Worm (Caenorhabditis elegans) whole organism, L1 larva: Measurements from ENCODE around the gene fkh-5.

Source experiments
- C04F5.9 ChIP-seq: sonication (generic microtip); optimal IDR thresholded peaks from 2 replicates; lab custom pipeline; 2016; ENCODE audit warnings: missing genetic modification characterization, missing compliant biosample characterization
- C16A3.4 ChIP-seq: fragments of 150-350 bp; optimal IDR thresholded peaks from 2 replicates; lab custom pipeline; 2014; ENCODE audit warnings: missing biosample characterization, missing genetic modification characterization
- aha-1 ChIP-seq: fragments of 150-350 bp; optimal IDR thresholded peaks from 2 replicates; lab custom pipeline; 2014; ENCODE audit warnings: missing biosample characterization, missing genetic modification characterization
- alr-1 ChIP-seq: fragments of 200-800 bp; sonication (Bioruptor generic); optimal IDR thresholded peaks from 2 replicates; lab custom pipeline; 2018; ENCODE audit warnings: borderline replicate concordance, mild to moderate bottlenecking, missing genetic modification characterization, missing compliant biosample characterization
- blmp-1 ChIP-seq: fragments of 150-350 bp; optimal IDR thresholded peaks from 2 replicates; lab custom pipeline; 2014; ENCODE audit warnings: missing biosample characterization, missing genetic modification characterization
- ceh-8 ChIP-seq: fragments of 200-800 bp; sonication (Bioruptor generic); optimal IDR thresholded peaks from 2 replicates; lab custom pipeline; 2018; ENCODE audit warnings: mild to moderate bottlenecking, missing genetic modification characterization, moderate library complexity, missing compliant biosample characterization
- ceh-88 ChIP-seq: fragments of 200-800 bp; sonication (Bioruptor generic); IDR thresholded peaks from 2 replicates; pipeline ENCODE4 v1.3.6; 2022; ENCODE audit warnings: missing genetic modification characterization, missing compliant biosample characterization
- ces-1 ChIP-seq: fragments of 150-350 bp; optimal IDR thresholded peaks from 2 replicates; lab custom pipeline; 2014; ENCODE audit warnings: missing biosample characterization, missing genetic modification reagents, missing genetic modification characterization
- dpl-1 ChIP-seq, 3 experiments: fragments of 150-350 bp in 2 of 3; sonication (generic microtip) in 1 of 3; optimal IDR thresholded peaks; 2 replicates each; lab custom pipeline; 2014 to 2017; ENCODE audit warnings: missing biosample characterization in 3 of 3, missing genetic modification characterization in 3 of 3, missing genetic modification reagents in 3 of 3
- efl-1 ChIP-seq, 4 experiments: fragments of 150-350 bp; optimal IDR thresholded peaks in 3 of 4; peaks in 1 of 4; 1 replicate in 1 of 4; 2 replicates in 3 of 4; lab custom pipeline; 2014; ENCODE audit warnings: missing biosample characterization in 2 of 4, missing genetic modification characterization in 2 of 4, missing genetic modification reagents in 2 of 4
- efl-3 ChIP-seq: fragments of 200-800 bp; sonication (Bioruptor generic); optimal IDR thresholded peaks from 2 replicates; lab custom pipeline; 2018; ENCODE audit warnings: mild to moderate bottlenecking, missing genetic modification characterization, missing compliant biosample characterization
- egl-27 ChIP-seq, 2 experiments: fragments of 150-350 bp in 1 of 2; sonication (generic microtip); optimal IDR thresholded peaks; 3 replicates each; lab custom pipeline; 2017 to 2018; ENCODE audit warnings: missing biosample characterization in 2 of 2, missing genetic modification characterization in 2 of 2, missing genetic modification reagents in 2 of 2
- elt-2 ChIP-seq: sonication (generic microtip); optimal IDR thresholded peaks from 2 replicates; lab custom pipeline; 2016; ENCODE audit warnings: missing genetic modification characterization, mild to moderate bottlenecking, inconsistent platforms, missing compliant biosample characterization, missing genetic modification reagents
- elt-3 ChIP-seq, 6 experiments: fragments of 150-350 bp in 1 of 6; sonication (generic microtip); optimal IDR thresholded peaks; 2 replicates each; lab custom pipeline; 2017 to 2018; ENCODE audit warnings: missing biosample characterization in 6 of 6, missing genetic modification characterization in 6 of 6, inconsistent platforms in 1 of 6
- fkh-4 ChIP-seq: sonication (generic microtip); optimal IDR thresholded peaks from 2 replicates; lab custom pipeline; 2016; ENCODE audit warnings: missing compliant biosample characterization, missing genetic modification characterization, borderline replicate concordance
- fkh-8 ChIP-seq: sonication (generic microtip); optimal IDR thresholded peaks from 2 replicates; lab custom pipeline; 2016; ENCODE audit warnings: mild to moderate bottlenecking, missing genetic modification characterization, missing compliant biosample characterization
- hlh-17 ChIP-seq: fragments of 200-800 bp; sonication (Bioruptor generic); optimal IDR thresholded peaks from 2 replicates; lab custom pipeline; 2018; ENCODE audit warnings: missing genetic modification characterization, mild to moderate bottlenecking, missing compliant biosample characterization, moderate library complexity, borderline replicate concordance
- irx-1 ChIP-seq: sonication (generic microtip); optimal IDR thresholded peaks from 2 replicates; lab custom pipeline; 2016; ENCODE audit warnings: missing genetic modification characterization, missing compliant biosample characterization
- lin-13 ChIP-seq: fragments of 150-350 bp; optimal IDR thresholded peaks from 2 replicates; lab custom pipeline; 2014; ENCODE audit warnings: missing biosample characterization, missing genetic modification reagents, missing genetic modification characterization
- lin-14 ChIP-seq: fragments of 200-800 bp; sonication (Bioruptor generic); optimal IDR thresholded peaks from 2 replicates; lab custom pipeline; 2018; ENCODE audit warnings: mild to moderate bottlenecking, missing genetic modification characterization, moderate library complexity, missing compliant biosample characterization
- lin-35 ChIP-seq, 2 experiments: fragments of 150-350 bp; optimal IDR thresholded peaks; 2 replicates each; lab custom pipeline; 2014; ENCODE audit warnings: missing biosample characterization in 2 of 2, missing genetic modification characterization in 2 of 2, missing genetic modification reagents in 2 of 2
- lin-39 ChIP-seq: fragments of 150-350 bp; optimal IDR thresholded peaks from 2 replicates; lab custom pipeline; 2014; ENCODE audit warnings: missing biosample characterization, missing genetic modification reagents, missing genetic modification characterization
- lsy-2 ChIP-seq, 2 experiments: fragments of 150-350 bp; optimal IDR thresholded peaks; 2 replicates each; lab custom pipeline; 2014; ENCODE audit warnings: missing biosample characterization in 2 of 2, missing genetic modification characterization in 2 of 2
- mab-9 ChIP-seq: fragments of 200-800 bp; sonication (Bioruptor generic); IDR thresholded peaks from 2 replicates; pipeline ENCODE4 v1.3.6; 2022; ENCODE audit warnings: missing genetic modification reagents, missing genetic modification characterization, missing compliant biosample characterization
- mep-1 ChIP-seq: fragments of 150-350 bp; optimal IDR thresholded peaks from 2 replicates; lab custom pipeline; 2014; ENCODE audit warnings: missing biosample characterization, missing genetic modification characterization
- nhr-11 ChIP-seq: fragments of 150-350 bp; optimal IDR thresholded peaks from 2 replicates; lab custom pipeline; 2014; ENCODE audit warnings: missing biosample characterization, missing genetic modification characterization
- nhr-19 ChIP-seq: fragments of 200-800 bp; sonication (Bioruptor generic); conservative IDR thresholded peaks from 2 replicates; pipeline ENCODE4 v1.3.6; 2022; ENCODE audit warnings: missing genetic modification characterization, missing compliant biosample characterization
- nhr-20 ChIP-seq: sonication (generic microtip); optimal IDR thresholded peaks from 2 replicates; lab custom pipeline; 2016; ENCODE audit warnings: mild to moderate bottlenecking, missing genetic modification characterization, missing compliant biosample characterization
- nhr-237 ChIP-seq: fragments of 150-350 bp; optimal IDR thresholded peaks from 2 replicates; lab custom pipeline; 2014; ENCODE audit warnings: missing biosample characterization, missing genetic modification characterization
- nhr-28 ChIP-seq: fragments of 150-350 bp; optimal IDR thresholded peaks from 2 replicates; lab custom pipeline; 2014; ENCODE audit warnings: missing biosample characterization, missing genetic modification characterization
- nhr-47 ChIP-seq: sonication (generic microtip); optimal IDR thresholded peaks from 2 replicates; lab custom pipeline; 2016; ENCODE audit warnings: mild to moderate bottlenecking, missing genetic modification characterization, moderate library complexity, missing compliant biosample characterization
- nhr-77 ChIP-seq: fragments of 150-350 bp; optimal IDR thresholded peaks from 2 replicates; lab custom pipeline; 2014; ENCODE audit warnings: missing biosample characterization, missing genetic modification characterization
- nhr-84 ChIP-seq: sonication (generic microtip); optimal IDR thresholded peaks from 2 replicates; lab custom pipeline; 2017; ENCODE audit warnings: missing biosample characterization, missing genetic modification characterization
- pag-3 ChIP-seq: sonication (generic microtip); optimal IDR thresholded peaks from 2 replicates; lab custom pipeline; 2017; ENCODE audit warnings: missing genetic modification characterization, mild to moderate bottlenecking, missing compliant biosample characterization, antibody characterized with exemption, borderline replicate concordance; ENCODE audit not compliant: insufficient read depth
- pax-3 ChIP-seq: fragments of 200-800 bp; sonication (Bioruptor generic); optimal IDR thresholded peaks from 2 replicates; lab custom pipeline; 2018; ENCODE audit warnings: mild to moderate bottlenecking, missing genetic modification characterization, moderate library complexity, missing compliant biosample characterization
- pqm-1 ChIP-seq: sonication (generic microtip); optimal IDR thresholded peaks from 3 replicates; lab custom pipeline; 2017; ENCODE audit warnings: missing biosample characterization, missing genetic modification characterization
- rnt-1 ChIP-seq: sonication (generic microtip); optimal IDR thresholded peaks from 2 replicates; lab custom pipeline; 2016; ENCODE audit warnings: mild to moderate bottlenecking, missing genetic modification characterization, moderate library complexity, missing compliant biosample characterization
- snpc-4 ChIP-seq: fragments of 150-350 bp; optimal IDR thresholded peaks from 2 replicates; lab custom pipeline; 2014; ENCODE audit warnings: missing biosample characterization, missing genetic modification characterization
- snu-23 ChIP-seq: sonication (generic microtip); optimal IDR thresholded peaks from 2 replicates; lab custom pipeline; 2016; ENCODE audit warnings: missing genetic modification characterization, missing compliant biosample characterization
- sox-4 ChIP-seq: sonication (generic microtip); optimal IDR thresholded peaks from 2 replicates; lab custom pipeline; 2016; ENCODE audit warnings: missing genetic modification characterization, missing compliant biosample characterization
- sptf-1 ChIP-seq: fragments of 150-350 bp; optimal IDR thresholded peaks from 2 replicates; lab custom pipeline; 2014; ENCODE audit warnings: missing biosample characterization, missing genetic modification characterization
- tbx-2 ChIP-seq: sonication (generic microtip); optimal IDR thresholded peaks from 2 replicates; lab custom pipeline; 2016; ENCODE audit warnings: missing genetic modification characterization, missing compliant biosample characterization
- unc-62 ChIP-seq: fragments of 150-350 bp; optimal IDR thresholded peaks from 2 replicates; lab custom pipeline; 2014; ENCODE audit warnings: missing biosample characterization, missing genetic modification reagents, missing genetic modification characterization
- unc-98 ChIP-seq: fragments of 200-800 bp; sonication (Bioruptor generic); IDR thresholded peaks from 2 replicates; pipeline ENCODE4 v1.3.6; 2022; ENCODE audit warnings: missing genetic modification characterization, missing compliant biosample characterization
- vab-15 ChIP-seq: sonication (generic microtip); optimal IDR thresholded peaks from 2 replicates; lab custom pipeline; 2017; ENCODE audit warnings: missing genotype, mild to moderate bottlenecking, missing genetic modification characterization, missing compliant biosample characterization
- xbp-1 ChIP-seq: sonication (generic microtip); optimal IDR thresholded peaks from 2 replicates; lab custom pipeline; 2016; ENCODE audit warnings: missing genetic modification characterization, missing compliant biosample characterization
- zag-1 ChIP-seq: fragments of 150-350 bp; optimal IDR thresholded peaks from 2 replicates; lab custom pipeline; 2014; ENCODE audit warnings: missing biosample characterization, missing genetic modification characterization
- ztf-11 ChIP-seq, 2 experiments: sonication (generic microtip); optimal IDR thresholded peaks; 2 replicates each; lab custom pipeline; 2016 to 2017; ENCODE audit warnings: missing genetic modification characterization in 2 of 2, missing biosample characterization in 1 of 2, missing compliant biosample characterization in 1 of 2
- ztf-4 ChIP-seq: fragments of 150-350 bp; optimal IDR thresholded peaks from 2 replicates; lab custom pipeline; 2014; ENCODE audit warnings: missing biosample characterization, missing genetic modification characterization

Gene fkh-5

DNA sequence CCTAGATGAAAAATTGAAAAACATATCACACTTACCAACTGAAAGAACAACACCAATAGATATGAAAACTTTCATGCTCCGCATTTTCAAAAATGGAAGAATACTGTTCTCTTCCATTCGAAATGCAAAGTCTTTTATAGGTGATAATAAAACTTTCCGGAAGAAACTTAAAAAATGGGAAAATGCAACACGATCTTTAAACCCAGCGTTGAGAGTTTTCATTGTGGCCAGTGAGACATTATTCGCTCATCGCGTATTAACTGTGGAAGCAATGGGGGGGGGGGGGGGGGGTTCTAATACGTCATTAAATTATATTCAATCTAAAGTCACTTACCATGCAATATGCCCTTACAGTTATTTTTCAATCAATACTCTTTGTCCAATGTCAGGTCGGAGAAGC is at the start of gene fkh-5, which contains the start of gene clec-157:
fkh-5 (plus strand) TSS at position 336 of the 400 bp plus-strand sequence.
clec-157 (minus strand) TSS at position 101 of the 400 bp plus-strand sequence.
- TF ChIP-seq aha-1 (tag; lab: Kevin White, UChicago) (no peak), snu-23 (GFP tag; lab: Kevin White, UChicago) (no peak), fkh-8 (tag; lab: Kevin White, UChicago) (no peak), elt-2 (tag; lab: Kevin White, UChicago) (no peak), sptf-1 (no peak), blmp-1 (tag; lab: Kevin White, UChicago) (no peak), elt-3 (tag; optimal IDR thresholded peaks at IDR 0.05; lab: Kevin White, UChicago) (no peak), mep-1 (no peak), nhr-84 (tag; lab: Kevin White, UChicago) (no peak), nhr-20 (tag; lab: Kevin White, UChicago) (no peak), C16A3.4 (no peak), ceh-88 (GFP tag; lab: Robert Waterston, UW) (no peak), lin-13 (no peak), irx-1 (tag; lab: Kevin White, UChicago) (no peak), lin-35 (GFP tag; optimal IDR thresholded peaks at IDR 0.05; lab: Kevin White, UChicago) (no peak), dpl-1 (GFP tag; optimal IDR thresholded peaks at IDR 0.05; lab: Kevin White, UChicago) (no peak), lsy-2 (tag; optimal IDR thresholded peaks at IDR 0.05; lab: Kevin White, UChicago) (no peak), hlh-17 (GFP tag; lab: Kevin White, UChicago) (no peak)

- TF ChIP-seq lin-39 (tag; lab: Kevin White, UChicago) (no peak), C16A3.4 (peak; percentile 62), fkh-4 (tag; lab: Kevin White, UChicago) (no peak), ztf-11 (tag; optimal IDR thresholded peaks at IDR 0.05; lab: Kevin White, UChicago) (no peak), pqm-1 (no peak), mab-9 (GFP tag; lab: Robert Waterston, UW) (no peak), nhr-47 (tag; lab: Kevin White, UChicago) (peak; percentile 54), nhr-237 (tag; lab: Kevin White, UChicago) (peak; percentile 5), blmp-1 (tag; lab: Kevin White, UChicago) (peak; percentile 80), hlh-17 (GFP tag; lab: Kevin White, UChicago) (no peak), efl-3 (GFP tag; lab: Kevin White, UChicago) (no peak), sptf-1 (no peak), efl-1 (optimal IDR thresholded peaks at IDR 0.05; lab: Kevin White, UChicago) (peak; percentile 78 to 80), efl-1 (GFP tag; optimal IDR thresholded peaks at IDR 0.05 in 1 of 2; lab: Kevin White, UChicago) (peak; percentile 60 to 96), tbx-2 (tag; lab: Kevin White, UChicago) (peak; percentile 56), nhr-11 (tag; lab: Kevin White, UChicago) (no peak), unc-98 (GFP tag; lab: Robert Waterston, UW) (no peak), alr-1 (tag; lab: Kevin White, UChicago) (no peak), elt-2 (tag; lab: Kevin White, UChicago) (no peak), lin-14 (GFP tag; lab: Kevin White, UChicago) (peak; percentile 93), nhr-20 (tag; lab: Kevin White, UChicago) (peak; percentile 63), egl-27 (tag; optimal IDR thresholded peaks at IDR 0.05; lab: Kevin White, UChicago) (no peak), vab-15 (tag; lab: Kevin White, UChicago) (no peak), pag-3 (tag; lab: Kevin White, UChicago) (no peak), nhr-19 (peak; percentile 42; the same call in 1 of the 2 replicates), mep-1 (peak; percentile 85), nhr-77 (tag; lab: Kevin White, UChicago) (peak; percentile 67), zag-1 (no peak), ceh-8 (GFP tag; lab: Kevin White, UChicago) (no peak), snpc-4 (tag; lab: Kevin White, UChicago) (peak; percentile 58), xbp-1 (peak; percentile 46), sox-4 (tag; lab: Kevin White, UChicago) (no peak), unc-62 (GFP tag; lab: Kevin White, UChicago) (no peak), nhr-28 (no peak), ces-1 (GFP tag; lab: Kevin White, UChicago) (no peak), ztf-4 (tag; lab: Kevin White, UChicago) (no peak), rnt-1 (tag; lab: Kevin White, UChicago) (peak; percentile 44), snu-23 (GFP tag; lab: Kevin White, UChicago) (peak; percentile 72), C04F5.9 (tag; lab: Kevin White, UChicago) (peak; percentile 15), pax-3 (tag; lab: Kevin White, UChicago) (no peak)
These were observed 48.4 kb upstream of the fkh-5 start for ce11 chrIII:4796039-4796438.
